Worm (Caenorhabditis elegans) whole organism, young adult: Measurements from ENCODE around the gene coa-3.

ENCODE experiments used
- B0336.3 ChIP-seq: fragments of 200-800 bp; sonication (Bioruptor generic); IDR thresholded peaks from 2 replicates; pipeline ENCODE4 v1.3.6; 2022; ENCODE audit warnings: missing genetic modification characterization, missing compliant biosample characterization
- D2030.7 ChIP-seq: fragments of 200-800 bp; sonication (Bioruptor generic); IDR thresholded peaks from 2 replicates; pipeline ENCODE4 v1.3.6; 2022; ENCODE audit warnings: missing genetic modification reagents, missing genetic modification characterization, missing compliant biosample characterization
- F33H1.4 ChIP-seq: fragments of 200-800 bp; sonication (Bioruptor generic); IDR thresholded peaks from 2 replicates; pipeline ENCODE4 v1.3.6; 2022; ENCODE audit warnings: missing genetic modification reagents, missing genetic modification characterization, missing compliant biosample characterization
- F52B5.7 ChIP-seq: sonication (generic microtip); optimal IDR thresholded peaks from 2 replicates; lab custom pipeline; 2016; ENCODE audit warnings: mild to moderate bottlenecking, missing genetic modification characterization, missing compliant biosample characterization
- F57A8.1 ChIP-seq: fragments of 200-800 bp; sonication (Bioruptor generic); optimal IDR thresholded peaks from 2 replicates; lab custom pipeline; 2018; ENCODE audit warnings: mild to moderate bottlenecking, missing genetic modification characterization, moderate library complexity, missing compliant biosample characterization
- F57C9.4 ChIP-seq: sonication (generic microtip); optimal IDR thresholded peaks from 2 replicates; lab custom pipeline; 2017; ENCODE audit warnings: mild to moderate bottlenecking, missing genetic modification characterization, missing compliant biosample characterization
- T26A5.8 ChIP-seq: sonication (generic microtip); optimal IDR thresholded peaks from 2 replicates; lab custom pipeline; 2016; ENCODE audit warnings: missing genetic modification characterization, missing compliant biosample characterization
- Y53F4B.3 ChIP-seq: fragments of 200-800 bp; sonication (Bioruptor generic); IDR thresholded peaks from 2 replicates; pipeline ENCODE4 v1.3.6; 2022; ENCODE audit warnings: missing genetic modification reagents, missing genetic modification characterization, missing compliant biosample characterization
- Y53G8AR.9 ChIP-seq: fragments of 200-800 bp; sonication (Bioruptor generic); conservative IDR thresholded peaks from 2 replicates; pipeline ENCODE4 v1.3.6; 2022; ENCODE audit warnings: missing genetic modification reagents, missing genetic modification characterization, missing compliant biosample characterization
- Y67H2A.10 ChIP-seq: fragments of 200-800 bp; sonication (Bioruptor generic); conservative IDR thresholded peaks from 2 replicates; pipeline ENCODE4 v1.3.6; 2022; ENCODE audit warnings: missing genetic modification reagents, missing genetic modification characterization, missing compliant biosample characterization
- Y79H2A.3 ChIP-seq: fragments of 200-800 bp; sonication (Bioruptor generic); conservative IDR thresholded peaks from 2 replicates; pipeline ENCODE4 v1.3.6; 2022; ENCODE audit warnings: missing genetic modification reagents, missing genetic modification characterization, missing compliant biosample characterization
- aptf-3 ChIP-seq: fragments of 200-800 bp; sonication (Bioruptor generic); IDR thresholded peaks from 2 replicates; pipeline ENCODE4 v1.3.6; 2022; ENCODE audit warnings: missing genetic modification characterization, missing compliant biosample characterization
- attf-5 ChIP-seq: fragments of 200-800 bp; sonication (Bioruptor generic); optimal IDR thresholded peaks from 2 replicates; lab custom pipeline; 2018; ENCODE audit warnings: mild to moderate bottlenecking, missing genetic modification characterization, missing compliant biosample characterization
- attf-6 ChIP-seq: fragments of 200-800 bp; sonication (Bioruptor generic); IDR thresholded peaks from 2 replicates; pipeline ENCODE4 v1.3.6; 2022; ENCODE audit warnings: missing genetic modification reagents, missing genetic modification characterization, missing compliant biosample characterization
- ceh-58 ChIP-seq: fragments of 200-800 bp; sonication (Bioruptor generic); IDR thresholded peaks from 2 replicates; pipeline ENCODE4 v1.3.6; 2022; ENCODE audit warnings: missing genetic modification characterization, missing compliant biosample characterization
- chd-7 ChIP-seq: sonication (generic microtip); optimal IDR thresholded peaks from 2 replicates; lab custom pipeline; 2016; ENCODE audit warnings: mild to moderate bottlenecking, missing genetic modification characterization, moderate library complexity, missing compliant biosample characterization
- die-1 ChIP-seq: sonication (generic microtip); optimal IDR thresholded peaks from 2 replicates; lab custom pipeline; 2016; ENCODE audit warnings: missing genotype, mild to moderate bottlenecking, missing genetic modification characterization, missing compliant biosample characterization
- egl-18 ChIP-seq: fragments of 200-800 bp; sonication (Bioruptor generic); IDR thresholded peaks from 2 replicates; pipeline ENCODE4 v1.3.6; 2022; ENCODE audit warnings: missing genetic modification reagents, missing genetic modification characterization, missing compliant biosample characterization
- hlh-26 ChIP-seq: fragments of 200-800 bp; sonication (Bioruptor generic); conservative IDR thresholded peaks from 2 replicates; pipeline ENCODE4 v1.3.6; 2022; ENCODE audit warnings: missing genetic modification reagents, missing genetic modification characterization, missing compliant biosample characterization
- let-526 ChIP-seq: fragments of 200-800 bp; sonication (Bioruptor generic); IDR thresholded peaks from 2 replicates; pipeline ENCODE4 v1.3.6; 2022; ENCODE audit warnings: missing genetic modification reagents, missing genetic modification characterization, missing compliant biosample characterization
- lin-40 ChIP-seq: sonication (generic microtip); optimal IDR thresholded peaks from 2 replicates; lab custom pipeline; 2016; ENCODE audit warnings: missing genetic modification characterization, mild to moderate bottlenecking, missing compliant biosample characterization, missing genotype, missing genetic modification reagents
- lsy-27 ChIP-seq: sonication (generic microtip); optimal IDR thresholded peaks from 2 replicates; lab custom pipeline; 2017; ENCODE audit warnings: missing genetic modification characterization, mild to moderate bottlenecking, missing compliant biosample characterization, antibody characterized with exemption, missing genotype, borderline replicate concordance; ENCODE audit not compliant: insufficient read depth
- madf-6 ChIP-seq: fragments of 200-800 bp; sonication (Bioruptor generic); IDR thresholded peaks from 2 replicates; pipeline ENCODE4 v1.3.6; 2022; ENCODE audit warnings: missing genetic modification reagents, missing genetic modification characterization, missing compliant biosample characterization
- nhr-27 ChIP-seq: fragments of 200-800 bp; sonication (Bioruptor generic); optimal IDR thresholded peaks from 2 replicates; lab custom pipeline; 2018; ENCODE audit warnings: mild to moderate bottlenecking, missing genetic modification characterization, moderate library complexity, missing compliant biosample characterization
- pbrm-1 ChIP-seq: fragments of 200-800 bp; sonication (Bioruptor generic); IDR thresholded peaks from 2 replicates; pipeline ENCODE4 v1.3.6; 2022; ENCODE audit warnings: missing genetic modification reagents, missing genetic modification characterization, missing compliant biosample characterization
- rcor-1 ChIP-seq: fragments of 200-800 bp; sonication (Bioruptor generic); IDR thresholded peaks from 2 replicates; pipeline ENCODE4 v1.3.6; 2022; ENCODE audit warnings: missing genetic modification reagents, missing genetic modification characterization, missing compliant biosample characterization
- sptf-2 ChIP-seq: fragments of 200-800 bp; sonication (Bioruptor generic); optimal IDR thresholded peaks from 2 replicates; lab custom pipeline; 2018; ENCODE audit warnings: mild to moderate bottlenecking, missing genetic modification characterization, missing compliant biosample characterization
- unc-62 ChIP-seq: fragments of 150-350 bp; optimal IDR thresholded peaks from 2 replicates; lab custom pipeline; 2014; ENCODE audit warnings: missing biosample characterization, missing genetic modification reagents, missing genetic modification characterization
- xnd-1 ChIP-seq: sonication (generic microtip); optimal IDR thresholded peaks from 2 replicates; lab custom pipeline; 2016; ENCODE audit warnings: missing genotype, missing genetic modification reagents, missing genetic modification characterization, missing compliant biosample characterization
- zfh-2 ChIP-seq: fragments of 200-800 bp; sonication (Bioruptor generic); conservative IDR thresholded peaks from 2 replicates; pipeline ENCODE4 v1.3.6; 2022; ENCODE audit warnings: missing genetic modification reagents, missing genetic modification characterization, missing compliant biosample characterization

The coa-3 gene

DNA sequence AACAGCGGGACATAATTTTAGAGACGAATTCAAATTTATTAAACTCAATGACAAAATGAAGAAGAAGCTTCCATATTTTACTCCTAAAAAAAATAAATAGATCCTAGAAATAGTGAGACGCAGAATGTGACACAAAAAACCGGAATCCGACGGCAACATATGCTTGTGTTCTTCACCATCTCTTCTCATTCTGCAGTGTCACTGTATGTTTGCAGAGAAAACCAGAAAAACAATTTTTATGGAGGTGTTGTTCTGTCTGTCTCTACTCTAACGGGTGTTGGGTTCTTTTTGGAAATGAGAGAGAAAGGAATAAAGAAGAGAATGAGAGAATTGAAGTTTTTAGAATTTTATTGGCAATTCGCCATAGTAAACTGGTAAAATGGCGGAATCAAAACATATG, 36.5 kb upstream of the coa-3 start (continued):
- no peak for TF ChIP-seq madf-6 (GFP tag; lab: Robert Waterston, UW)

DNA sequence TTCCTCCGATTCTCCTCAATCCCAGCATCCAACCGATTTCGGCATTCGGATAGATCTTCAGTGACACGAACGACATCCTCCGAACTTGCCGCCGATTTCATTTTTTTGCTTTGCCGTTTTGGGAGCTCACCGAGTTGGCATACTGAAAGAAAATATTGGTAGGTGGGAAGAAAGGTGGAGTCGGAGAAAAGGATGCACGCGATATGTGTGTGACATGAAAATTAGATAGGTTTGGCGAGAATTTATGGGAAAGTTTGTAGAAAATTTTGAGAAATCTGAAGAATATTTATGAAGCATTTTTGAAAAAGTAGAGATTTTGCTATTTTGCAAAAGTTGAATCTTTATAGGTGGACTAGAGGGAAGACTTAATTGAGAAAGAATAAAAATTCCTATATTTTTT, 35.8 kb upstream of the coa-3 start, which contains the start of gene che-10:
TSS of gene che-10 (minus strand) at position 101 of the 400 bp plus-strand sequence.
- no peak for TF ChIP-seq B0336.3
- no peak for TF ChIP-seq F57C9.4 (tag; lab: Kevin White, UChicago)
- no peak for TF ChIP-seq aptf-3 (GFP tag; lab: Robert Waterston, UW)
- TF ChIP-seq nhr-27 = no peak
- no peak for TF ChIP-seq T26A5.8 (tag; lab: Kevin White, UChicago)
- TF ChIP-seq Y79H2A.3 = no peak
- TF ChIP-seq let-526 (GFP tag; lab: Robert Waterston, UW) = no peak
- TF ChIP-seq xnd-1 (tag; lab: Kevin White, UChicago) = no peak
- no peak for TF ChIP-seq zfh-2 (GFP tag; lab: Robert Waterston, UW)
- TF ChIP-seq, all 124 proteins: peak for 0

DNA sequence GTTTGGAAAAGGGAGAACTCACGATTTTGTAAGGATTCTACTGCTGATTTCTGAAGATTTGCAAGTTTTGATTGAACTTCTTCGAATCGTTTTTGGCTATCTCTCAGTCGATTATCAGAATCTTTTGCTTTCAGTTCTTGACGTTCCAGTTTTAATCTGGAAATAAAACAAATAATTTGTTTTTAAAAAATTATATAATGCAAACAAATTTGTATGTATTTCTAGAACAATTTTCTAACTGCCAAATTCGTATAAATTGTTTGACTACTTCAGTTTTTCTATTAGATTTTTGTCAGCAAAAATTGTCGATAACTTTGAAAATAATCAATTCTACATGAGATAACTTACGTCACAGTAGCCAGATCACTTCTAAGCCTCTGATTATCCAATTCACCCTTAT, 29.0 kb upstream of the coa-3 start:
- TF ChIP-seq hlh-26 (GFP tag; lab: Robert Waterston, UW) (no peak), chd-7 (tag; lab: Kevin White, UChicago) (no peak), Y53F4B.3 (no peak), Y67H2A.10 (GFP tag; lab: Robert Waterston, UW) (no peak)

DNA sequence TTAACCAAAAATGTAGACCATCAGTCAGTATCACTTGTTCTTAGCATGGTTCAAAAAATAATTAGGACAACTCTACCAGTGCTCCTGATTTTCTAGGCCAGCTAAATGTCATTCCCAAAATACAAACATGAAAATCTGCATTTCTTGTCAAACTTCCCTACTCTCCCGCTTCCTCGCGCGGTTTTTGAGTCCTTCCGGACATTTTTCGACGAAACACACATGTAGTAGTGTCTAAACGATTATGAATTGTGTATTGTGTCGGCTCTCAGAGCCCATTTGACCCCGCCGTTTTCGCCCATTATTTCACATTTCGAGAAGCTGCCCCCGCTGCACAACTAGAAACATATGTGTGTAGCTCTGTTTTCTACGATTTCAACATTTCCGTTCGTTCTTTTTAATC, 24.2 kb upstream of the coa-3 start, which contains the start of gene F35D11.1:
TSS of gene F35D11.1 (plus strand) at position 301 of the 400 bp plus-strand sequence.
- TF ChIP-seq xnd-1 (tag; lab: Kevin White, UChicago) (no peak), die-1 (no peak), F33H1.4 (GFP tag; lab: Robert Waterston, UW) (no peak), lin-40 (tag; lab: Kevin White, UChicago) (no peak)

DNA sequence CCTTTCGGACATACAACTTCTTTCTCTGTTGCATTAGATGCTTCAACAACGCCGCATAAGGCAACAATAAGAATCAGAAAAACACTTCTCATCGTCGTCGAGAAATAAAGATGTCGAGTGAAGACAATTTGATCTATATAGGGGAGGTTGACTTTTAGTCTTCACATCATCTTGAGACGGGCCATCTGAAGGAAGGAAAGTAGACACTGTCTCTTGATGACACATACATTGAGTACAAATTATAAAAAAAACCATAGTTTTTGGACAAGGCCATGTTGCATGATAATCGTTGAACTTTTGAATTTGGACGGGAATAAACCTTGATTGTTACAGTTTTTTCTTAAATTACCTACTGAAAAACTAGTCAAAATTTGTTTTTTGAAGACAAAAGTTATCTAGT, 19.2 kb upstream of the coa-3 start, which contains the start of gene clec-139:
TSS of gene clec-139 (minus strand) at position 101 of the 400 bp plus-strand sequence.
- TF ChIP-seq unc-62 (GFP tag; lab: Kevin White, UChicago) (no peak), F57A8.1 (GFP tag; lab: Kevin White, UChicago) (no peak), pbrm-1 (GFP tag; lab: Robert Waterston, UW) (no peak), attf-5 (GFP tag; lab: Kevin White, UChicago) (no peak), F52B5.7 (tag; lab: Kevin White, UChicago) (no peak)
- TF ChIP-seq, all 124 proteins: peak for 0

DNA sequence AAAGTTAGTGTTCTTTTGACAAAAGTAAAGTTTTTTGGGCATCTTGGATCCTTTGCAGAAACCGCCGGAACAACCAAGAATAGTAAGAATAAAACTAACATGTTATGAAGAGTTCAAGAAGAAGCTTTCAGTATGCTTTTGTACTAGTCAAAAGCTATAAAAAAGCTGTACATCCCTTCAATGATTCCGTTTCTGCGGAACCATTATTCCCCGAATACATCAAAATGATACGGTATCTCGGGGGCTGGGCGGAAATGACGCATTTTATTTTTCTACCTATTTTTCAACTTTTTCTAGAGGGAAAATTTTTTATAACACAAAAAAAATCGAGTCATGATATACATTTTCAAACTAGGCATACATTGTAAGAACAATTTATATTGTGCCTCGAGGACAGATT, 17.3 kb upstream of the coa-3 start, which contains the start of gene clec-138:
TSS of gene clec-138 (minus strand) at position 101 of the 400 bp plus-strand sequence.
- TF ChIP-seq lsy-27 (no peak), rcor-1 (GFP tag; lab: Robert Waterston, UW) (no peak), ceh-58 (GFP tag; lab: Robert Waterston, UW) (no peak), D2030.7 (GFP tag; lab: Robert Waterston, UW) (no peak), Y53G8AR.9 (GFP tag; lab: Robert Waterston, UW) (no peak), egl-18 (no peak)
- TF ChIP-seq, all 124 proteins: peak for 0

DNA sequence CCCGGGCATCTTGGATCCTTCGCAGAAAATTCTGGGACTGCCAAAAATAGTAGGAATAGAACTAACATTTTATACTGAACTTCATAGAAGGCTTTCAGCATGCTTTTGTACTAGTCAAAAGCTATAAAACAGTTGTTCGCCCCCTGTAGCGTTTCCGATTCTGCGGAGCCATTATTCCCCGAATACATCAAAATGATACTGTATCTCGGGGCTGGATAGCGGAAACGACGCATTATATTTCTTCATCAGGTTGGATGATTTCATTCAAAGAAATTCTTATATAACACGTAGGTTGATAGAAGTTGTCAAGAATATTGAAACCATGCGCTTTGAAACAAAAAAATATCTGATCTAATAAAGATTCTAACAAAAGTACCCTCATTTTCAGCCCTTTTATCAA, 15.6 kb upstream of the coa-3 start, which contains the start of gene clec-137:
TSS of gene clec-137 (minus strand) at position 101 of the 400 bp plus-strand sequence.
- TF ChIP-seq sptf-2 (GFP tag; lab: Kevin White, UChicago) (no peak), attf-6 (no peak)
